Worm (Caenorhabditis elegans) whole organism, L3 larva: ENCODE results near the gene K08F8.15.

Source experiments
- ama-1 ChIP-seq: fragments of 150-350 bp; optimal IDR thresholded peaks from 2 replicates; lab custom pipeline; 2018
- lin-39 ChIP-seq: fragments of 150-350 bp; optimal IDR thresholded peaks from 2 replicates; lab custom pipeline; 2018; ENCODE audit warnings: missing biosample characterization, missing genetic modification reagents, missing genetic modification characterization
- nhr-12 ChIP-seq: fragments of 150-350 bp; optimal IDR thresholded peaks from 2 replicates; lab custom pipeline; 2014; ENCODE audit warnings: missing biosample characterization, missing genetic modification characterization
- unc-62 ChIP-seq: fragments of 150-350 bp; sonication (generic microtip); optimal IDR thresholded peaks from 4 replicates; lab custom pipeline; 2014; ENCODE audit warnings: missing biosample characterization, missing genetic modification reagents, missing genetic modification characterization
- ztf-11 ChIP-seq: fragments of 150-350 bp; optimal IDR thresholded peaks from 2 replicates; lab custom pipeline; 2014; ENCODE audit warnings: missing biosample characterization, missing genetic modification characterization

DNA sequence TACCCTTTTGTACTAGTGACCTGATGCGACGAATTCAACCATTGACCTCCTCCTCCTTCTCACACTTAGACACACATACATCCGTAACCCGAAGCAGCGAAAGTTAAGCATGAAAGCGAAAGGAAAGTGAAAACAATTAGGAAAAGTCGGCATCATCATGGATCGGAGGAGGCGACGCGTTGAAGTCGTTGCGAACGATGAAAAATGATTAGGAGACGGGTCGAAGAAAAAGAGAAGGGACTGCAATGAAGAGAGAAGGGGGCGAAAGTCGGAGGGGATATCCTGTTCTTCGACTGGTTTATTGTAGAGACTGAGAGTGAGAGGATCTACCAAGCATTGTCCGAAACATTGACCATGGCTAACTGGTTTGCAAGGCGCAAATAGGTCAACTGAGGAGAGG is 15.6 kb upstream of the K08F8.15 start:
- TF ChIP-seq lin-39, result no peak
- no peak for TF ChIP-seq ama-1 (lab: Kevin White, UChicago)
- TF ChIP-seq ztf-11, result no peak
- TF ChIP-seq nhr-12, result no peak
- TF ChIP-seq unc-62 (GFP tag; lab: Kevin White, UChicago), result no peak
